Worm (Caenorhabditis elegans) whole organism, L2 larva: ENCODE measurements around the gene lgc-1.

Experiments used
- C34F6.9 ChIP-seq: fragments of 150-350 bp; optimal IDR thresholded peaks from 2 replicates; lab custom pipeline; 2014; ENCODE audit warnings: missing biosample characterization, missing genetic modification characterization
- F13H6.1 ChIP-seq: sonication (generic microtip); optimal IDR thresholded peaks from 2 replicates; lab custom pipeline; 2016; ENCODE audit warnings: missing genetic modification characterization, missing compliant biosample characterization
- R02D3.7 ChIP-seq: fragments of 150-350 bp; optimal IDR thresholded peaks from 2 replicates; lab custom pipeline; 2014; ENCODE audit warnings: missing biosample characterization, missing genetic modification characterization
- Y55F3AM.14 ChIP-seq: fragments of 200-800 bp; sonication (Bioruptor generic); optimal IDR thresholded peaks from 2 replicates; lab custom pipeline; 2018; ENCODE audit warnings: mild to moderate bottlenecking, missing genetic modification characterization, missing compliant biosample characterization
- ZK546.5 ChIP-seq: sonication (generic microtip); optimal IDR thresholded peaks from 2 replicates; lab custom pipeline; 2017; ENCODE audit warnings: missing biosample characterization, missing genetic modification characterization
- alr-1 ChIP-seq: fragments of 150-350 bp; optimal IDR thresholded peaks from 2 replicates; lab custom pipeline; 2014; ENCODE audit warnings: missing biosample characterization, missing genetic modification characterization
- aly-2 ChIP-seq: fragments of 150-350 bp; optimal IDR thresholded peaks from 2 replicates; lab custom pipeline; 2014; ENCODE audit warnings: missing biosample characterization, missing genetic modification characterization
- ama-1 ChIP-seq: fragments of 150-350 bp; optimal IDR thresholded peaks from 2 replicates; lab custom pipeline; 2018; ENCODE audit warnings: inconsistent platforms
- blmp-1 ChIP-seq: sonication (generic microtip); optimal IDR thresholded peaks from 2 replicates; lab custom pipeline; 2017; ENCODE audit warnings: missing genetic modification characterization, mild to moderate bottlenecking, missing compliant biosample characterization, antibody characterized with exemption, moderate library complexity; ENCODE audit not compliant: insufficient read depth
- ceh-16 ChIP-seq: fragments of 150-350 bp; optimal IDR thresholded peaks from 2 replicates; lab custom pipeline; 2014; ENCODE audit warnings: missing biosample characterization, missing genetic modification characterization
- ceh-82 ChIP-seq: fragments of 150-350 bp; optimal IDR thresholded peaks from 2 replicates; lab custom pipeline; 2014; ENCODE audit warnings: missing biosample characterization, missing genetic modification characterization
- crh-2 ChIP-seq: sonication (generic microtip); optimal IDR thresholded peaks from 2 replicates; lab custom pipeline; 2017; ENCODE audit warnings: missing biosample characterization, missing genetic modification characterization
- dmd-4 ChIP-seq: sonication (generic microtip); optimal IDR thresholded peaks from 2 replicates; lab custom pipeline; 2017; ENCODE audit warnings: missing biosample characterization, missing genetic modification characterization
- egl-27 ChIP-seq: sonication (generic microtip); optimal IDR thresholded peaks from 3 replicates; lab custom pipeline; 2017; ENCODE audit warnings: missing biosample characterization, missing genetic modification reagents, missing genetic modification characterization
- elt-1 ChIP-seq: fragments of 150-350 bp; optimal IDR thresholded peaks from 2 replicates; lab custom pipeline; 2014; ENCODE audit warnings: missing biosample characterization, missing genetic modification characterization
- elt-3 ChIP-seq: sonication (generic microtip); optimal IDR thresholded peaks from 2 replicates; lab custom pipeline; 2017; ENCODE audit warnings: missing biosample characterization, missing genetic modification characterization
- fos-1 ChIP-seq: fragments of 150-350 bp; optimal IDR thresholded peaks from 2 replicates; lab custom pipeline; 2014; ENCODE audit warnings: missing biosample characterization, missing genetic modification characterization
- gmeb-1 ChIP-seq: fragments of 150-350 bp; optimal IDR thresholded peaks from 2 replicates; lab custom pipeline; 2014; ENCODE audit warnings: missing biosample characterization, missing genetic modification characterization
- lin-11 ChIP-seq: fragments of 150-350 bp; sonication (generic microtip); optimal IDR thresholded peaks from 2 replicates; lab custom pipeline; 2014; ENCODE audit warnings: missing biosample characterization, missing genetic modification characterization, inconsistent platforms, mixed read lengths
- lin-13 ChIP-seq: fragments of 150-350 bp; optimal IDR thresholded peaks from 2 replicates; lab custom pipeline; 2014; ENCODE audit warnings: missing biosample characterization, missing genetic modification reagents, missing genetic modification characterization
- lin-39 ChIP-seq: fragments of 150-350 bp; optimal IDR thresholded peaks from 2 replicates; lab custom pipeline; 2014; ENCODE audit warnings: missing biosample characterization, missing genetic modification reagents, missing genetic modification characterization
- lsy-2 ChIP-seq, 2 experiments: fragments of 150-350 bp in 1 of 2; sonication (generic microtip) in 1 of 2; optimal IDR thresholded peaks; 2 replicates each; lab custom pipeline; 2014 to 2017; ENCODE audit warnings: missing biosample characterization in 2 of 2, missing genetic modification characterization in 2 of 2
- mab-5 ChIP-seq: fragments of 150-350 bp; optimal IDR thresholded peaks from 2 replicates; lab custom pipeline; 2014; ENCODE audit warnings: missing biosample characterization, missing genetic modification characterization
- mbf-1 ChIP-seq: sonication (generic microtip); optimal IDR thresholded peaks from 2 replicates; lab custom pipeline; 2017; ENCODE audit warnings: missing biosample characterization, missing genetic modification characterization
- mdl-1 ChIP-seq, 2 experiments: fragments of 150-350 bp in 1 of 2; sonication (generic microtip) in 1 of 2; optimal IDR thresholded peaks; 2 replicates each; lab custom pipeline; 2017; ENCODE audit warnings: missing biosample characterization in 2 of 2, missing genetic modification characterization in 2 of 2
- nhr-10 ChIP-seq: sonication (generic microtip); optimal IDR thresholded peaks from 2 replicates; lab custom pipeline; 2017; ENCODE audit warnings: missing biosample characterization, missing genetic modification characterization
- nhr-11 ChIP-seq: fragments of 150-350 bp; optimal IDR thresholded peaks from 2 replicates; lab custom pipeline; 2014; ENCODE audit warnings: missing biosample characterization, missing genetic modification characterization
- nhr-12 ChIP-seq: fragments of 150-350 bp; optimal IDR thresholded peaks from 2 replicates; lab custom pipeline; 2014; ENCODE audit warnings: missing biosample characterization, missing genetic modification characterization
- nhr-129 ChIP-seq: fragments of 150-350 bp; optimal IDR thresholded peaks from 2 replicates; lab custom pipeline; 2014; ENCODE audit warnings: missing biosample characterization, missing genetic modification characterization
- nhr-21 ChIP-seq: fragments of 150-350 bp; optimal IDR thresholded peaks from 2 replicates; lab custom pipeline; 2014; ENCODE audit warnings: missing biosample characterization, missing genetic modification characterization
- nhr-23 ChIP-seq: fragments of 150-350 bp; optimal IDR thresholded peaks from 2 replicates; lab custom pipeline; 2014; ENCODE audit warnings: missing biosample characterization, missing genetic modification reagents, missing genetic modification characterization
- nhr-237 ChIP-seq: fragments of 150-350 bp; optimal IDR thresholded peaks from 2 replicates; lab custom pipeline; 2014; ENCODE audit warnings: missing biosample characterization, missing genetic modification characterization
- nhr-25 ChIP-seq: fragments of 150-350 bp; sonication (generic microtip); optimal IDR thresholded peaks from 3 replicates; lab custom pipeline; 2014; ENCODE audit warnings: missing biosample characterization, missing genetic modification characterization
- nhr-6 ChIP-seq: fragments of 150-350 bp; optimal IDR thresholded peaks from 2 replicates; lab custom pipeline; 2014; ENCODE audit warnings: missing biosample characterization, missing genetic modification characterization
- nhr-77 ChIP-seq: fragments of 150-350 bp; optimal IDR thresholded peaks from 2 replicates; lab custom pipeline; 2014; ENCODE audit warnings: missing biosample characterization, missing genetic modification characterization
- peb-1 ChIP-seq: fragments of 150-350 bp; optimal IDR thresholded peaks from 2 replicates; lab custom pipeline; 2014; ENCODE audit warnings: missing biosample characterization, missing genetic modification characterization
- sem-4 ChIP-seq: fragments of 150-350 bp; optimal IDR thresholded peaks from 2 replicates; lab custom pipeline; 2014; ENCODE audit warnings: missing biosample characterization, missing genetic modification reagents, missing genetic modification characterization
- skn-1 ChIP-seq: sonication (generic microtip); optimal IDR thresholded peaks from 2 replicates; lab custom pipeline; 2017; ENCODE audit warnings: missing biosample characterization, missing genetic modification characterization
- sma-3 ChIP-seq: sonication (generic microtip); optimal IDR thresholded peaks from 2 replicates; lab custom pipeline; 2016; ENCODE audit warnings: missing genetic modification reagents, missing genetic modification characterization, missing compliant biosample characterization
- sma-9 ChIP-seq, 2 experiments: fragments of 150-350 bp in 1 of 2; sonication (generic microtip) in 1 of 2; optimal IDR thresholded peaks; 2 replicates each; lab custom pipeline; 2014 to 2016; ENCODE audit warnings: missing genetic modification characterization in 2 of 2, mild to moderate bottlenecking in 1 of 2, missing biosample characterization in 1 of 2, missing compliant biosample characterization in 1 of 2, missing genetic modification reagents in 1 of 2, moderate library complexity in 1 of 2
- snpc-4 ChIP-seq: fragments of 150-350 bp; optimal IDR thresholded peaks from 2 replicates; lab custom pipeline; 2014; ENCODE audit warnings: missing biosample characterization, missing genetic modification characterization
- unc-39 ChIP-seq: fragments of 150-350 bp; optimal IDR thresholded peaks from 2 replicates; lab custom pipeline; 2014; ENCODE audit warnings: missing biosample characterization, missing genetic modification characterization
- unc-55 ChIP-seq: fragments of 150-350 bp; sonication (generic microtip); optimal IDR thresholded peaks from 3 replicates; lab custom pipeline; 2014; ENCODE audit warnings: missing biosample characterization, missing genetic modification reagents, missing genetic modification characterization
- unc-62 ChIP-seq: fragments of 150-350 bp; optimal IDR thresholded peaks from 2 replicates; lab custom pipeline; 2014; ENCODE audit warnings: missing biosample characterization, missing genetic modification reagents, missing genetic modification characterization
- zag-1 ChIP-seq: fragments of 150-350 bp; optimal IDR thresholded peaks from 2 replicates; lab custom pipeline; 2014; ENCODE audit warnings: missing biosample characterization, missing genetic modification characterization
- ztf-1 ChIP-seq: fragments of 200-800 bp; sonication (Bioruptor generic); conservative IDR thresholded peaks from 2 replicates; pipeline ENCODE4 v1.3.6; 2022; ENCODE audit warnings: missing genetic modification characterization, missing compliant biosample characterization
- ztf-11 ChIP-seq: sonication (generic microtip); optimal IDR thresholded peaks from 2 replicates; lab custom pipeline; 2017; ENCODE audit warnings: missing biosample characterization, missing genetic modification characterization
- ztf-4 ChIP-seq: fragments of 150-350 bp; optimal IDR thresholded peaks from 2 replicates; lab custom pipeline; 2014; ENCODE audit warnings: missing biosample characterization, missing genetic modification characterization

Gene lgc-1

ce11 chrV:4138688-4139087 is 3.9 kb downstream of the lgc-1 start, which contains the start of gene lgc-29:
TSS of gene lgc-29 (plus strand) at chrV:4138988.
- TF ChIP-seq unc-39 (no peak), sma-9 (GFP tag; optimal IDR thresholded peaks at IDR 0.05; lab: Kevin White, UChicago) (no peak), sma-9 (tag; optimal IDR thresholded peaks at IDR 0.05; lab: Kevin White, UChicago) (no peak), crh-2 (tag; lab: Kevin White, UChicago) (no peak), aly-2 (tag; lab: Kevin White, UChicago) (no peak), R02D3.7 (tag; lab: Kevin White, UChicago) (no peak), unc-55 (no peak), ztf-1 (GFP tag; lab: Robert Waterston, UW) (no peak), C34F6.9 (tag; lab: Kevin White, UChicago) (no peak)

- TF ChIP-seq lsy-2 (tag; optimal IDR thresholded peaks at IDR 0.05; lab: Kevin White, UChicago) (peak; percentile 53 to 90), nhr-25 (tag; lab: Kevin White, UChicago) (peak; percentile 91), fos-1 (tag; lab: Kevin White, UChicago) (peak; percentile 40), aly-2 (tag; lab: Kevin White, UChicago) (no peak), ztf-4 (tag; lab: Kevin White, UChicago) (peak; percentile 63), R02D3.7 (tag; lab: Kevin White, UChicago) (no peak), sma-9 (GFP tag; optimal IDR thresholded peaks at IDR 0.05; lab: Kevin White, UChicago) (peak; percentile 89), sma-9 (tag; optimal IDR thresholded peaks at IDR 0.05; lab: Kevin White, UChicago) (no peak), ztf-11 (no peak), mab-5 (tag; lab: Kevin White, UChicago) (peak; percentile 82), elt-1 (tag; lab: Kevin White, UChicago) (no peak), peb-1 (tag; lab: Kevin White, UChicago) (no peak), lin-13 (GFP tag; lab: Kevin White, UChicago) (peak; percentile 78), mdl-1 (tag; optimal IDR thresholded peaks at IDR 0.05; lab: Kevin White, UChicago) (peak in 1 of 2 experiments; percentile 33), nhr-237 (tag; lab: Kevin White, UChicago) (no peak), mbf-1 (no peak), sma-3 (peak; percentile 78), skn-1 (tag; lab: Kevin White, UChicago) (no peak), elt-3 (tag; lab: Kevin White, UChicago) (no peak), nhr-21 (tag; lab: Kevin White, UChicago) (peak; percentile 72), nhr-6 (tag; lab: Kevin White, UChicago) (no peak), zag-1 (tag; lab: Kevin White, UChicago) (peak; percentile 40), ceh-16 (tag; lab: Kevin White, UChicago) (no peak), nhr-23 (tag; lab: Kevin White, UChicago) (no peak), dmd-4 (tag; lab: Kevin White, UChicago) (no peak), unc-62 (GFP tag; lab: Kevin White, UChicago) (no peak), ZK546.5 (tag; lab: Kevin White, UChicago) (no peak), Y55F3AM.14 (GFP tag; lab: Kevin White, UChicago) (peak; percentile 69), lin-11 (tag; lab: Kevin White, UChicago) (peak; percentile 38), blmp-1 (tag; lab: Kevin White, UChicago) (peak; percentile 27), ama-1 (no peak), snpc-4 (tag; lab: Kevin White, UChicago) (peak; percentile 4), egl-27 (tag; lab: Kevin White, UChicago) (peak; percentile 54), nhr-10 (tag; lab: Kevin White, UChicago) (no peak), unc-55 (peak; percentile 77), C34F6.9 (tag; lab: Kevin White, UChicago) (peak; percentile 95), F13H6.1 (peak; percentile 76), nhr-12 (no peak), ceh-82 (tag; lab: Kevin White, UChicago) (no peak), nhr-77 (tag; lab: Kevin White, UChicago) (no peak), unc-39 (no peak), nhr-129 (tag; lab: Kevin White, UChicago) (peak; percentile 60), sem-4 (tag; lab: Kevin White, UChicago) (peak; percentile 73), alr-1 (tag; lab: Kevin White, UChicago) (no peak), gmeb-1 (tag; lab: Kevin White, UChicago) (peak; percentile 78), ztf-1 (GFP tag; lab: Robert Waterston, UW) (no peak), crh-2 (tag; lab: Kevin White, UChicago) (peak; percentile 87), lin-39 (tag; lab: Kevin White, UChicago) (no peak), nhr-11 (tag; lab: Kevin White, UChicago) (no peak)
Measured at ce11 chrV:4143034-4143433, 8.2 kb downstream of the lgc-1 start.
